Worm (Caenorhabditis elegans) whole organism, L3 larva: ENCODE results near the gene srx-129.

ENCODE experiments used
- ceh-28 ChIP-seq: fragments of 150-350 bp; optimal IDR thresholded peaks from 2 replicates; lab custom pipeline; 2014; ENCODE audit warnings: missing biosample characterization, missing genetic modification reagents, missing genetic modification characterization
- mdl-1 ChIP-seq: fragments of 150-350 bp; optimal IDR thresholded peaks from 2 replicates; lab custom pipeline; 2014; ENCODE audit warnings: missing biosample characterization, missing genetic modification characterization
- nhr-12 ChIP-seq: fragments of 150-350 bp; optimal IDR thresholded peaks from 2 replicates; lab custom pipeline; 2014; ENCODE audit warnings: missing biosample characterization, missing genetic modification characterization
- sea-2 ChIP-seq: fragments of 150-350 bp; sonication (generic microtip); optimal IDR thresholded peaks from 4 replicates; lab custom pipeline; 2014; ENCODE audit warnings: missing biosample characterization, missing genetic modification reagents, missing genetic modification characterization
- snpc-4 ChIP-seq: fragments of 150-350 bp; optimal IDR thresholded peaks from 2 replicates; lab custom pipeline; 2014; ENCODE audit warnings: missing biosample characterization, missing genetic modification characterization

DNA sequence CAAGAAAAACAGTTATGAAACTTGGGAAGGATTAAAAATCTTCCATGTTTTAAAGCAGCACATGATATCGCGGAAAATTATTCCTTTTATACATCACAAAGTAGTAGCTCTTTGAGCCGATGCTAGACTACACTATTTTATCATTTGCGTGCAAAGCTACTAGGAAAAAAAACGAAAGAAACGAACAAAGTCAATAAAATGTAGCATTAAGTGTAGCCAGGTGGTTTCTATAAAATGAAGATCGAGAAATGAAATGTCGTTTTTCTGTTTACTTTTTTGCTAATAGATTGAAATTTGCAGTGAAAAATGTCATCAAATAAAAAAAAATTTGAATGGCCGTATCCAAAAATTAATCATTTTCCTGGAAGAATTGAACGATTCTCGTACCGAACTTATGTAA, 38.8 kb downstream of the srx-129 start, which contains the start of gene cpt-5:
- TF ChIP-seq nhr-12 (tag; lab: Kevin White, UChicago) (no peak), sea-2 (GFP tag; lab: Kevin White, UChicago) (no peak), snpc-4 (tag; lab: Kevin White, UChicago) (no peak), mdl-1 (tag; lab: Kevin White, UChicago) (no peak), ceh-28 (tag; lab: Kevin White, UChicago) (no peak)
